Worm (Caenorhabditis elegans) whole organism, young adult: ENCODE data around the gene fipr-6.

ENCODE experiments used
- B0336.3 ChIP-seq: fragments of 200-800 bp; sonication (Bioruptor generic); IDR thresholded peaks from 2 replicates; pipeline ENCODE4 v1.3.6; 2022; ENCODE audit warnings: missing genetic modification characterization, missing compliant biosample characterization
- ceh-100 ChIP-seq: fragments of 200-800 bp; sonication (Bioruptor generic); IDR thresholded peaks from 2 replicates; pipeline ENCODE4 v1.3.6; 2022; ENCODE audit warnings: missing genetic modification reagents, missing genetic modification characterization, missing compliant biosample characterization
- ets-4 ChIP-seq: fragments of 200-800 bp; sonication (Bioruptor generic); optimal IDR thresholded peaks from 2 replicates; lab custom pipeline; 2018; ENCODE audit warnings: mild to moderate bottlenecking, missing genetic modification characterization, missing compliant biosample characterization
- him-1 ChIP-seq: sonication (generic microtip); optimal IDR thresholded peaks from 2 replicates; lab custom pipeline; 2016; ENCODE audit warnings: missing genotype, missing genetic modification reagents, missing genetic modification characterization, missing compliant biosample characterization
- hlh-12 ChIP-seq: sonication (generic microtip); optimal IDR thresholded peaks from 2 replicates; lab custom pipeline; 2016; ENCODE audit warnings: missing genetic modification characterization, missing compliant biosample characterization
- hrde-1 ChIP-seq: sonication (generic microtip); optimal IDR thresholded peaks from 2 replicates; lab custom pipeline; 2016; ENCODE audit warnings: missing genetic modification characterization, mild to moderate bottlenecking, missing compliant biosample characterization, moderate library complexity, missing genotype, missing genetic modification reagents, borderline replicate concordance
- madf-10 ChIP-seq: sonication (generic microtip); optimal IDR thresholded peaks from 2 replicates; lab custom pipeline; 2016; ENCODE audit warnings: mild to moderate bottlenecking, missing genetic modification characterization, missing compliant biosample characterization
- nhr-179 ChIP-seq: sonication (generic microtip); optimal IDR thresholded peaks from 2 replicates; lab custom pipeline; 2016; ENCODE audit warnings: mild to moderate bottlenecking, missing genetic modification characterization, missing compliant biosample characterization
- pha-4 ChIP-seq: fragments of 150-350 bp; sonication (generic microtip); optimal IDR thresholded peaks from 2 replicates; lab custom pipeline; 2014; ENCODE audit warnings: missing biosample characterization, missing genetic modification reagents, missing genetic modification characterization
- repo-1 ChIP-seq: sonication (generic microtip); optimal IDR thresholded peaks from 2 replicates; lab custom pipeline; 2017; ENCODE audit warnings: mild to moderate bottlenecking, missing genetic modification characterization, missing compliant biosample characterization
- sdz-38 ChIP-seq: sonication (generic microtip); optimal IDR thresholded peaks from 2 replicates; lab custom pipeline; 2016; ENCODE audit warnings: missing genotype, missing genetic modification characterization, missing compliant biosample characterization
- unc-62 ChIP-seq: fragments of 150-350 bp; optimal IDR thresholded peaks from 2 replicates; lab custom pipeline; 2014; ENCODE audit warnings: missing biosample characterization, missing genetic modification reagents, missing genetic modification characterization

DNA sequence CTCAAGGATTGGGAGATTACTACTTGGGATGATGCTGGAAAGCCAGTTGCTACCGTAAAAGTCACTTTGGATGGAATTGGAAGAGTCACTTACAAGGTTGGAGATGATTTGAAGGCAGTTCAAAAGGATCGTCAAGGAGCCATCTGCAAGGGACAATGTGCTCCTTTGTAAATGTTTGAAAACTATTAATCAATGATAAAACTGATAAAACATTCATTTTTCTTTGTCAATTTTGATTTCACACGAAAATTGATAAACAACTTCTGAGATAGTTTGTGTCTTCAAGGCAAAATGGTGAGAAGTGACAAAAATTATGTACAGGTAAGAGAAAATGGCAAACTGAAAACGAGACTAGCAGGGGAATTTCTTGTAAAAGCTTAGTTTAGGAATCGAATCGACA, 28.7 kb upstream of the fipr-6 start:
- TF ChIP-seq unc-62 (GFP tag; lab: Kevin White, UChicago): no peak
- no peak for TF ChIP-seq ets-4 (GFP tag; lab: Kevin White, UChicago)
- no peak for TF ChIP-seq repo-1 (tag; lab: Kevin White, UChicago)
- TF ChIP-seq hlh-12: no peak
- TF ChIP-seq sdz-38: no peak
- no peak for TF ChIP-seq hrde-1 (tag; lab: Kevin White, UChicago)
- no peak for TF ChIP-seq pha-4 (tag; lab: Kevin White, UChicago)
- no peak for TF ChIP-seq madf-10 (tag; lab: Kevin White, UChicago)
- TF ChIP-seq him-1 (tag; lab: Kevin White, UChicago): no peak
- no peak for TF ChIP-seq B0336.3 (GFP tag; lab: Robert Waterston, UW)
- no peak for TF ChIP-seq ceh-100
- no peak for TF ChIP-seq nhr-179 (tag; lab: Kevin White, UChicago)
